Fruit fly (Drosophila melanogaster): ENCODE measurements around the gene CG31391.

Gene CG31391

DNA sequence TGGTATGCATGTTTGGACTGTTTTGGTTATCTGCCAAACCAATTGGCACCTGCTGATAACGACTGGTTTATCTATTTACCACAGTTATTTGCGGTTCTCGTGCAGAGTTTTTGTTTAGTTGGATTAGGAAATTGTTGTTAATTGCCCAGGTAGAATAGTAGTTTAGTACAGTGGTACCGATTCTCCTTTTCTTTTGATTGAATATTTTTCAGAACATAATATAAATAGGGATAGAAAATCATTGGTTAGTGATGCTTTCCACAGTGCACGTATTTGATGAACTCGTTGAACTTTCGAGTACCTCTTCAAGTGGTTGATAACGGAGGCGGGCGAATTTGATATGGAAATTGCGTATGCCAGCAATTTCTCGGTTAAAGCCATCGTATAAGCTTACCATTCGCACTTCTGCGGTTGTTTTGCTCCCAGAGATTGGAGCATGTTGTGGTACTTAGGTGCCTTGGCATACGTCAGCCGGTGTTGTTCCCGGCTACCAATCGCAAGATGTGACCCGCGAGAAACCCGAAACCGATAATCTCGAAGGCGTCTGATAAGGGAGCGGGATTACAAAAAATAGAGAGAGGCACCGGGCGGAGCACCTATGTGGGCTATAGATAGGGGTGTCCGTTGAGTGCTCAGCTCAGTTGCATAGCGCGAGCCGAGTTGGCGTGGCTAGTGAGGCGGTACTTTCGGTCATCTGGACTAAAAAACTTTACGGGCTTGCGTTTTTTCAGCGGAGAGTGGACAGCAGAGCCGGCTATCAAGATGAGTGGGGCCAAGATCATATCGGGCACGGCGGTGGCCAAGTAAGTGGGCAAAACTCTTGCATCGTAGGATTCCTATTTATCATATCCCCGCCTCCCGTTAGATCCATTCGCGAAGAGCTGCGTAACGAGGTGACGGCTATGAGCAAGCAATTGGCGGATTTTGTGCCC lies 5.6 kb downstream of the CG31391 start (continued):
- TF ChIP-seq Trl (optimal IDR thresholded peaks at IDR 0.05) (peak in 1 of 2 experiments; percentile 5), Trl (GFP tag; optimal IDR thresholded peaks at IDR 0.05) (no peak), CG15514 (GFP tag; optimal IDR thresholded peaks at IDR 0.05) (peak; percentile 2), pzg (GFP tag; optimal IDR thresholded peaks at IDR 0.05) (no peak), CG6175 (GFP tag; IDR thresholded peaks at IDR 0.05) (no peak), Fer1 (GFP tag; optimal IDR thresholded peaks at IDR 0.05) (peak; percentile 57), HmgZ (tag; optimal IDR thresholded peaks at IDR 0.05) (no peak), CG33213 (GFP tag; optimal IDR thresholded peaks at IDR 0.05) (no peak), E2f2 (GFP tag; IDR thresholded peaks at IDR 0.05) (0 out of 2 replicates have a peak, but pooled peaks have one; percentile 10), CG5245 (GFP tag; optimal IDR thresholded peaks at IDR 0.05) (no peak), mam (GFP tag; optimal IDR thresholded peaks at IDR 0.05) (peak; percentile 13), CG13424 (tag; optimal IDR thresholded peaks at IDR 0.05) (no peak), CG12391 (tag; optimal IDR thresholded peaks at IDR 0.05) (peak; percentile 10), CG10462 (GFP tag; optimal IDR thresholded peaks at IDR 0.05) (no peak), Rfx (GFP tag; IDR thresholded peaks at IDR 0.05) (peak; percentile 55), H2.0 (GFP tag; IDR thresholded peaks at IDR 0.05) (no peak), otp (GFP tag; IDR thresholded peaks at IDR 0.05) (peak; percentile 49; the same call in 1 of the 3 replicates), CG11695 (GFP tag; IDR thresholded peaks at IDR 0.05) (no peak), Atf3 (GFP tag; optimal IDR thresholded peaks at IDR 0.05) (no peak), caup (GFP tag; optimal IDR thresholded peaks at IDR 0.05; ENCODE audit: severe bottlenecking) (peak; percentile 23), slp2 (GFP tag; optimal IDR thresholded peaks at IDR 0.05) (no peak), hkb (optimal IDR thresholded peaks at IDR 0.05) (no peak), hkb (GFP tag; IDR thresholded peaks at IDR 0.05) (0 out of 2 replicates have a peak, but pooled peaks have one; percentile 8), CG32532 (GFP tag; IDR thresholded peaks at IDR 0.05) (peak; percentile 52; the same call in 1 of the 2 replicates), CHES-1-like (GFP tag; optimal IDR thresholded peaks at IDR 0.05) (peak; percentile 27), CG1792 (GFP tag; optimal IDR thresholded peaks at IDR 0.05) (peak; percentile 5), CG9876 (GFP tag; optimal IDR thresholded peaks at IDR 0.05) (no peak), grn (GFP tag; optimal IDR thresholded peaks at IDR 0.05) (peak; percentile 68), CG10147 (GFP tag; optimal IDR thresholded peaks at IDR 0.05) (no peak), CG14014 (GFP tag; IDR thresholded peaks at IDR 0.05) (peak; percentile 18; the same call in 1 of the 2 replicates), CoRest (tag; optimal IDR thresholded peaks at IDR 0.05) (peak; percentile 25), slbo (GFP tag; IDR thresholded peaks at IDR 0.05) (peak; percentile 57), Stat92E (GFP tag; optimal IDR thresholded peaks at IDR 0.05) (no peak), CG18011 (GFP tag; optimal IDR thresholded peaks at IDR 0.05) (no peak), CG30403 (GFP tag; optimal IDR thresholded peaks at IDR 0.05) (peak; percentile 11), so (GFP tag; IDR thresholded peaks at IDR 0.05) (peak; percentile 23; the same call in 2 of the 3 replicates), CG18619 (GFP tag; optimal IDR thresholded peaks at IDR 0.05) (no peak), CG12942 (GFP tag; optimal IDR thresholded peaks at IDR 0.05) (no peak), Elba2 (GFP tag; optimal IDR thresholded peaks at IDR 0.05) (no peak), wor (GFP tag; IDR thresholded peaks at IDR 0.05) (no peak), Fer3 (tag; optimal IDR thresholded peaks at IDR 0.05) (peak; percentile 40), peb (GFP tag; IDR thresholded peaks at IDR 0.05) (no peak), Eip74EF (GFP tag; optimal IDR thresholded peaks at IDR 0.05) (no peak), trem (tag; optimal IDR thresholded peaks at IDR 0.05) (no peak), CG12071 (GFP tag; optimal IDR thresholded peaks at IDR 0.05) (peak; percentile 35), exex (tag; optimal IDR thresholded peaks at IDR 0.05) (peak; percentile 95), CG7786 (GFP tag; optimal IDR thresholded peaks at IDR 0.05) (peak; percentile 27), lab (GFP tag; optimal IDR thresholded peaks at IDR 0.05) (peak; percentile 63), nerfin-1 (tag; optimal IDR thresholded peaks at IDR 0.05) (no peak)

Data from whole organism, embryonic.